Fruit fly (Drosophila melanogaster) Kc167 (cell line): ENCODE data around the gene CG17298.

Experiments used
- Myc ChIP-seq: fragments of >200 bp; optimal IDR thresholded peaks from 2 replicates; lab custom pipeline; 2017; ENCODE audit warnings: missing external identifiers
- Sin3A ChIP-seq: fragments of >200 bp; optimal IDR thresholded peaks from 2 replicates; lab custom pipeline; 2018; ENCODE audit warnings: missing external identifiers
- h ChIP-seq: fragments of >200 bp; optimal IDR thresholded peaks from 3 replicates; lab custom pipeline; 2018; ENCODE audit warnings: missing external identifiers
- insv ChIP-seq: fragments of >200 bp; optimal IDR thresholded peaks from 3 replicates; lab custom pipeline; 2018; ENCODE audit warnings: missing external identifiers
- psq ChIP-seq: fragments of >200 bp; optimal IDR thresholded peaks from 2 replicates; lab custom pipeline; 2017; ENCODE audit warnings: missing external identifiers
- ttk ChIP-seq: sonication (Bioruptor generic); optimal IDR thresholded peaks from 2 replicates; lab custom pipeline; 2017; ENCODE audit warnings: missing external identifiers

The CG17298 gene

dm6 chr3R:21282897-21283296, at the start of gene CG17298:
CG17298 (plus strand) TSS chr3R:21283197.
- TF ChIP-seq Sin3A (no peak), insv (lab: Kevin White, UChicago) (no peak), Myc (lab: Kevin White, UChicago) (no peak), h (lab: Kevin White, UChicago) (no peak), psq (lab: Kevin White, UChicago) (no peak), ttk (lab: Kevin White, UChicago) (no peak)

- TF ChIP-seq ttk (lab: Kevin White, UChicago): no peak
- no peak for TF ChIP-seq psq (lab: Kevin White, UChicago)
- no peak for TF ChIP-seq Myc (lab: Kevin White, UChicago)
- no peak for TF ChIP-seq Sin3A
- TF ChIP-seq h (lab: Kevin White, UChicago): no peak
- TF ChIP-seq insv (lab: Kevin White, UChicago): no peak
These were observed 45.9 kb upstream of the CG17298 start, which contains the start of gene e for dm6 chr3R:21237099-21237498. e (minus strand) TSS chr3R:21237177.

- TF ChIP-seq Sin3A (no peak), insv (lab: Kevin White, UChicago) (no peak), h (lab: Kevin White, UChicago) (no peak), psq (lab: Kevin White, UChicago) (no peak), Myc (lab: Kevin White, UChicago) (no peak), ttk (lab: Kevin White, UChicago) (no peak)
These were observed 41.7 kb upstream of the CG17298 start for dm6 chr3R:21241332-21241731.

- TF ChIP-seq h (lab: Kevin White, UChicago) (no peak), Sin3A (no peak), ttk (lab: Kevin White, UChicago) (no peak), insv (lab: Kevin White, UChicago) (no peak), psq (lab: Kevin White, UChicago) (no peak), Myc (lab: Kevin White, UChicago) (no peak)
These were observed 40.7 kb upstream of the CG17298 start, which contains the start of gene CG5892 for dm6 chr3R:21242318-21242717. CG5892 (plus strand) TSS chr3R:21242618.

- TF ChIP-seq insv (lab: Kevin White, UChicago): no peak
- TF ChIP-seq ttk (lab: Kevin White, UChicago): no peak
- no peak for TF ChIP-seq h (lab: Kevin White, UChicago)
- TF ChIP-seq Myc (lab: Kevin White, UChicago): no peak
- TF ChIP-seq Sin3A: no peak
- TF ChIP-seq psq (lab: Kevin White, UChicago): no peak
These were observed 37.2 kb upstream of the CG17298 start for dm6 chr3R:21245846-21246245.

dm6 chr3R:21246492-21247061, 36.4 kb upstream of the CG17298 start, which contains the start of gene ETHR:
ETHR (plus strand) TSS chr3R:21247011.
- no peak for TF ChIP-seq psq (lab: Kevin White, UChicago)
- no peak for TF ChIP-seq Sin3A
- TF ChIP-seq ttk (lab: Kevin White, UChicago): no peak
- TF ChIP-seq Myc (lab: Kevin White, UChicago): no peak
- TF ChIP-seq h (lab: Kevin White, UChicago): no peak
- TF ChIP-seq insv (lab: Kevin White, UChicago): no peak

dm6 chr3R:21252478-21252877, 30.5 kb upstream of the CG17298 start:
- TF ChIP-seq Myc (lab: Kevin White, UChicago) (no peak), insv (lab: Kevin White, UChicago) (no peak)

- TF ChIP-seq insv (lab: Kevin White, UChicago): no peak
- TF ChIP-seq ttk (lab: Kevin White, UChicago): no peak
- no peak for TF ChIP-seq psq (lab: Kevin White, UChicago)
- no peak for TF ChIP-seq Myc (lab: Kevin White, UChicago)
- TF ChIP-seq Sin3A: no peak
- TF ChIP-seq h (lab: Kevin White, UChicago): no peak
These were observed 28.7 kb upstream of the CG17298 start for dm6 chr3R:21254296-21254695.

dm6 chr3R:21260795-21261194, 22.2 kb upstream of the CG17298 start:
- no peak for TF ChIP-seq psq (lab: Kevin White, UChicago)
- no peak for TF ChIP-seq Sin3A
- no peak for TF ChIP-seq h (lab: Kevin White, UChicago)
- TF ChIP-seq Myc (lab: Kevin White, UChicago): no peak
- TF ChIP-seq ttk (lab: Kevin White, UChicago): no peak

- TF ChIP-seq ttk (lab: Kevin White, UChicago) (no peak), psq (lab: Kevin White, UChicago) (no peak), Myc (lab: Kevin White, UChicago) (no peak), Sin3A (no peak), h (lab: Kevin White, UChicago) (no peak)
These were observed 19.8 kb upstream of the CG17298 start for dm6 chr3R:21263177-21263576.

- TF ChIP-seq insv (lab: Kevin White, UChicago): no peak
- no peak for TF ChIP-seq Myc (lab: Kevin White, UChicago)
- TF ChIP-seq h (lab: Kevin White, UChicago): no peak
- TF ChIP-seq ttk (lab: Kevin White, UChicago): no peak
- no peak for TF ChIP-seq Sin3A
- no peak for TF ChIP-seq psq (lab: Kevin White, UChicago)
These were observed 15.0 kb upstream of the CG17298 start for dm6 chr3R:21267972-21268512.

- TF ChIP-seq insv (lab: Kevin White, UChicago) (no peak), h (lab: Kevin White, UChicago) (no peak), ttk (lab: Kevin White, UChicago) (no peak), Myc (lab: Kevin White, UChicago) (no peak), Sin3A (no peak), psq (lab: Kevin White, UChicago) (no peak)
These were observed 14.1 kb upstream of the CG17298 start, which contains the start of gene Rab1 for dm6 chr3R:21268873-21269272. Rab1 (minus strand) TSS chr3R:21269060.
